Fruit fly (Drosophila melanogaster): ENCODE measurements around the gene CG7084.

- TF ChIP-seq CG8478 (optimal IDR thresholded peaks at IDR 0.05) (no peak), CTCF (optimal IDR thresholded peaks at IDR 0.05) (no peak)
Observed at dm6 chr3R:22342708-22343107, 44.1 kb downstream of the CG7084 start.
